Worm (Caenorhabditis elegans) whole organism, L4 larva: ENCODE data around the gene pes-23.

Experiments used
- ZK546.5 ChIP-seq, 2 experiments: sonication (generic microtip); optimal IDR thresholded peaks; 2 replicates each; lab custom pipeline; 2017; ENCODE audit warnings: missing biosample characterization in 2 of 2, missing genetic modification characterization in 2 of 2
- dpl-1 ChIP-seq: fragments of 150-350 bp; optimal IDR thresholded peaks from 2 replicates; lab custom pipeline; 2014; ENCODE audit warnings: missing biosample characterization, missing genetic modification reagents, missing genetic modification characterization
- egl-27 ChIP-seq: sonication (generic microtip); optimal IDR thresholded peaks from 3 replicates; lab custom pipeline; 2017; ENCODE audit warnings: missing biosample characterization, missing genetic modification reagents, missing genetic modification characterization
- mxl-2 ChIP-seq: fragments of 200-800 bp; sonication (Bioruptor generic); conservative IDR thresholded peaks from 2 replicates; pipeline ENCODE4 v1.3.6; 2022; ENCODE audit warnings: missing genetic modification reagents, missing genetic modification characterization, missing compliant biosample characterization
- unc-62 ChIP-seq, 3 experiments: fragments of 150-350 bp in 1 of 3; sonication (generic microtip); optimal IDR thresholded peaks in 2 of 3; peaks in 1 of 3; 1 replicate in 1 of 3; 2 replicates in 2 of 3; lab custom pipeline; 2014 to 2017; ENCODE audit warnings: missing biosample characterization in 3 of 3, missing genetic modification characterization in 3 of 3, missing genetic modification reagents in 3 of 3, missing genotype in 1 of 3
- ztf-11 ChIP-seq: fragments of 150-350 bp; optimal IDR thresholded peaks from 2 replicates; lab custom pipeline; 2014; ENCODE audit warnings: missing biosample characterization, missing genetic modification characterization

DNA sequence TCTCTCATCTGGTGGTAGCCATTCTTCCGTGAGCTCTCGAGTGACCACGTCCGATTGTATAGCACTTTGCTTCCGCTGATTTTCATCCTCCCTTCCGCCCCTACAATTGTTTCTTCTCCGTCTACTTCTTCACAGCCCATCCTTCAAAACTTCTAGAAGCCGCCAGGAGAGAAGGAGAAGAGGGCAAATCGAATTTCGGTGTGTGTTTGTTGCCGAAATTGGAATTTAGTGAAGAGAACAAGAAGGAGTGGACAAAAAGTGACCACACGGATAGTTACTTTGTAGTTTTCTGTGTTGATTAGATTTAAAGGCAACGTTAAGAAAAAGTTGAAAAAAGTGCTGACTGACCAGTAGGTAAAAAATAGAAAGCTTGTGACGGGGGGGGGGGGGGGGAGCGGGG lies 8.1 kb upstream of the pes-23 start:
- TF ChIP-seq mxl-2, result no peak
- TF ChIP-seq ZK546.5 (tag; optimal IDR thresholded peaks at IDR 0.05; lab: Kevin White, UChicago), result no peak
- TF ChIP-seq egl-27 (tag; lab: Kevin White, UChicago), result no peak
- no peak for TF ChIP-seq unc-62 (GFP tag; optimal IDR thresholded peaks at IDR 0.05 in 1 of 2; lab: Kevin White, UChicago)
- no peak for TF ChIP-seq unc-62 (tag; optimal IDR thresholded peaks at IDR 0.05; lab: Kevin White, UChicago)
- no peak for TF ChIP-seq dpl-1 (GFP tag; lab: Kevin White, UChicago)
- TF ChIP-seq ztf-11 (tag; lab: Kevin White, UChicago), result no peak
